Fruit fly (Drosophila melanogaster): ENCODE data around the gene CG14273.

dm6 chr2L:8382646-8383045 lies 40.2 kb downstream of the CG14273 start, which contains the start of the genes CG13392 and Rcd4:
- TF ChIP-seq cic (GFP tag; optimal IDR thresholded peaks at IDR 0.05) (peak; percentile 63), CG7101 (tag; optimal IDR thresholded peaks at IDR 0.05) (peak; percentile 88), Hr96 (GFP tag; optimal IDR thresholded peaks at IDR 0.05) (peak; percentile 80), Clk (GFP tag; optimal IDR thresholded peaks at IDR 0.05) (peak; percentile 27), CG7045 (GFP tag; optimal IDR thresholded peaks at IDR 0.05) (peak; percentile 73)
